Worm (Caenorhabditis elegans): ENCODE measurements around the gene Y52E8A.2.

DNA sequence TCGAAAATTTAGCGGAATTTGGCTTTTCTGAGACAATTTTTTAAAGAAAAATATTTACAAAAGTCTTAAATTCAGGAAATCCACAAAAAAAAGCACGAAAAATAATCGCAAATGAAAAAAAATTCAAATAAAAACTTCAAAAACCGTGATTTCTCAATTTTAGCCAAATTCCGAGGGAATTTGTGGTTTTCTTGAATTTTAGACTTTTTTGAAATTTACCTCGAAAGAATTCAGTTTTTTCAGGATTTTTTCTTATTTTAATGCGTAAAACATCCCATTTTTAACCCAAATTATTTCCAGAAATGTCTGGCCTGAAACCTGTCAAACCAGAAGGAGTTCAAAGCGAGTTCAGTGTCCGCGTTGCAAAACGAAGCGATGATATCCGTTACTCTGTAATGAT, 19.3 kb upstream of the Y52E8A.2 start, which contains the start of gene gtf-2F1:
- TF ChIP-seq unc-86 (tag; optimal IDR thresholded peaks at IDR 0.05) (no peak), hlh-8 (tag; optimal IDR thresholded peaks at IDR 0.05) (no peak), ama-1 (optimal IDR thresholded peaks at IDR 0.05) (no peak), syd-9 (tag; optimal IDR thresholded peaks at IDR 0.05) (no peak), hlh-15 (tag; optimal IDR thresholded peaks at IDR 0.05) (no peak), pag-3 (tag; optimal IDR thresholded peaks at IDR 0.05; ENCODE audit: borderline replicate concordance) (no peak), sdc-2 (tag; optimal IDR thresholded peaks at IDR 0.05) (no peak), madf-2 (tag; optimal IDR thresholded peaks at IDR 0.05) (no peak), ceh-2 (tag; optimal IDR thresholded peaks at IDR 0.05) (no peak), pqm-1 (tag; optimal IDR thresholded peaks at IDR 0.05) (no peak), pha-4 (tag; optimal IDR thresholded peaks at IDR 0.05) (no peak), ceh-22 (tag; optimal IDR thresholded peaks at IDR 0.05) (no peak), sox-4 (tag; optimal IDR thresholded peaks at IDR 0.05) (no peak)

Data from whole organism, late embryonic.